Fruit fly (Drosophila melanogaster) whole organism, larva: ENCODE measurements around the gene CG8202.

Source experiments
- noc ChIP-seq: fragments of 200-800 bp; sonication (Bioruptor generic); optimal IDR thresholded peaks from 3 replicates; lab custom pipeline; 2019; ENCODE audit warnings: missing biosample characterization, mild to moderate bottlenecking, missing genetic modification characterization, moderate library complexity

CG8202 gene

DNA sequence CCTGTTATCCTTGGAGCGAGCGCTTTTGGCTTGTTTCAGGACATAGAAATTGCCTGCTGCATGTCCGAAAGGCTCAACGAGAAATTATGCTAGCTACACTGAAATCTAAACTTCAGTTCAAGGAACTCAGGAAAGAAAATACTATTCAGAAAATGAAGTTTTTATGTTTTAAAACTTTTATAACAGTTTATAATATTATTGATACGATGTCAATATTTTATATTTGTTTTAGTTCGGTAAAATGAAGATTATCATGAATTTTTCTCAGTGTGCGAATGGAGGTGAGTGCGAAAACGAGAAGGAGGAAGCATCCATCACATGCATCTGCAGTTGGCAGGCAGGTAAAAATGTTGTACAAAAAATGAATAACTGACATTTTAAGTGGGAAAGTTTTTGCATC, 14.5 kb downstream of the CG8202 start:
- TF ChIP-seq noc (tag; lab: Kevin White, UChicago), result no peak

DNA sequence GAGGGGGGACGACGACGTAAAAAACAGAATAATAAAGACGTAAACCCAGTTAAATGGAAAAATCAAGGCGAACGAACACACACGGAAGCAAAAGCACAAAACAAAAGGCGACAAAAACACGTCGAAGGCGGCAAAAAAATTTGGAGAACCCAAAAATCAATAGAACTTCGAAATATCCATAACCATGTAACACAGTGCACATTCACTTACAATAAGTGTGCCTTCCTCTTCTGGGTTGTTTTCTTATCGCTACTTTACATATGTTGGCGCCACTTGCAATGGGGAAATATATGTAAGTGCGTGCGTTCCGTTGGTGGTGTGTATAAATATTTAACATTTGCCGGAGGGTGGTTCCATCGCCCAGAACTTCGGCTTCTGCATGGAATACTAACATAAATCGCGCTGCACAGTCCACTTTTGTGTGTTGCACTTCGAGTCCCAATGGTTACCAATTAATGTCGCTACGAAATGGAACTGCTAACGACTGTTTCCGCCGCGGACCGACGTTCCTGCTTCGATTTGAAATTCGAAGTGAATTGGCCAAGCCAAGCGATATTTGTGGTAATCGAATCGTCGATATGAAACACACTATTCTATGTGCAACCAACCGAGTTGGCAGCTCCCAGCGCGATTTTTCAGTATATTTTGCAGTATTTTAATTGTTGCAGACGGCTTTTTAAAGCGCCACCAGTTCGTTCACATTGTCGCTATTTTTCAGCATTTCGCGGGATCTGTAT, 15.4 kb downstream of the CG8202 start, which contains the start of the genes CG9801 and Nasp:
Gene CG9801, minus strand, starts transcription at position 542 of the 737 bp plus-strand sequence.
Gene Nasp, plus strand, starts transcription at position 665 of the 737 bp plus-strand sequence.
- no peak for TF ChIP-seq noc (tag; lab: Kevin White, UChicago)

DNA sequence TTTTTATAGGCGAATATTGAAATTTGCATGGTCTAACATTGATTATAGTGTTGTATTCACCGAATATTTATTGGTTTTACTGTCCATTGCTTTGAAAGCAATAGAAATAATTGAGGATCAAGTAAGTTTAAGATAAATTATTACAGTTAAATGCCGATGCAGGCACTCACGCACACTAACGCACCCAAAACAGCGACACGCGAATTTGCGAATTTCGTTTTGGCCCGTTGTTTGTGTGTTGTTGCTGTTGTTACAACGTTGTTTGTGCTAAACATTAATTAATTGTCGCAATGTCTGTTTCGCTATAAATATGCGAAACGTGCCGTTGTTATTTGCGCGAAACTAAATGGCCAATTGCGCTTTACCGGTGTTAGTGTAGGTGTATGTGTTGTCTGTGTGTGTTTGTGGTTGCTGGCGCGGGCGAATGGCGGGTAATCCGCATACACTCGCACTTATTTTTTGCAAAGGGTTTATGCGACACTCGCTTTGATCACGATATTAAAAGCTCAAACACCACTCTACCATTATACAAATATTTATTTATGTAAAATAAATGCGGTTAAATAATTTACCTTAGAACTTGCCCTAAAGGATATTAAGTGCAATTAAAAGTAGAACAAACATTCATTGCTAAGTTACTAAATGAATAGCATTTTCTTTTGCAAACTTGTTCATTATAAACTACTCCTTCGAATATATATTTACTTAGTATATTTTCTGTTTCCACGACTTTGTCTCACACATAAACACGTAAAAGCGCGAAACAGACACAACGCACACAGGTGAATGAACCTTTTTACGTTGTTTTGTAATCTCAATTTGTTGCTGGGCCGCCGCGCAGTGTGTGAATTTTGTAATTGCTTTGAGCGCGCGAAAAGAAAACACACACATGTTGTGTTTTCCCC, 16.2 kb downstream of the CG8202 start:
- TF ChIP-seq noc (tag; lab: Kevin White, UChicago), result peak; percentile 83

DNA sequence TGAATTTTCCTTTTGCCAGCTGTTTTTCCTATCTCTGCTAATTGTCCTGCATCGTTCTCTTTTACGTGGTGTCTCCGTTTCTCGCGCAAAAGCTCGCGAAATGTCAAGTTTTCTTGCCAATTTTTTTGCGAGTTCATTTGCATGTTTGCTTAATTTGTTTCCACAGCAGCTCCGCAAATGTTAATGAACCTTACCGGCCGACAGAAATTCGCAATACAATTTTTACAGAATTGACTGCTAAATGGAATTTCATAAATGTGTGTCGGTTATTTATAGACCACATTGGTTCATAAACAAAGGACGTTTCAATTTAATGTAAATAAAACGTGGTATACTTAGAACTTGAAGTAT, 16.9 kb downstream of the CG8202 start:
- TF ChIP-seq noc (tag; lab: Kevin White, UChicago), result no peak

DNA sequence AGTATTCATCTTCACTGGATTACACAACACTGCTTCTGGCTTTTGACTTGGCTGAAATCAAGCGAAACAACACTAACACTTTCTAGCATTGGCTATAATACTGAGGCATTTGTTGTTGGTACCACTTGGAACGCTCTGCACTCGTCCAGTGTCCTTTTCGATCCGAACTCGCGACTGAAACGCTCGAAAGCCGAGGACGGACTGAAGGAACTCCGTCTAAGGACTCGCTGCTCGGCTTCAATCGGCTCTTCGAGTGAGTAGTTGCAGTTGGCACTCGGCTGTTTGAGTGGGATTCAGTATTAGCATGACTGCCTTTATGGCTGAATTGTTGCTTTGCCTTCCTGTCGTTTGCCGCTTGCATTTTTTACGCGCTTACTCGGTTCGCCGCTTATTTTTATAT, 36.1 kb downstream of the CG8202 start, which contains the start of the genes CG34135 and CG11768:
Gene CG34135, minus strand, starts transcription at position 194 of the 400 bp plus-strand sequence.
Gene CG11768, minus strand, starts transcription at position 203 of the 400 bp plus-strand sequence.
- TF ChIP-seq noc (tag; lab: Kevin White, UChicago), result no peak

DNA sequence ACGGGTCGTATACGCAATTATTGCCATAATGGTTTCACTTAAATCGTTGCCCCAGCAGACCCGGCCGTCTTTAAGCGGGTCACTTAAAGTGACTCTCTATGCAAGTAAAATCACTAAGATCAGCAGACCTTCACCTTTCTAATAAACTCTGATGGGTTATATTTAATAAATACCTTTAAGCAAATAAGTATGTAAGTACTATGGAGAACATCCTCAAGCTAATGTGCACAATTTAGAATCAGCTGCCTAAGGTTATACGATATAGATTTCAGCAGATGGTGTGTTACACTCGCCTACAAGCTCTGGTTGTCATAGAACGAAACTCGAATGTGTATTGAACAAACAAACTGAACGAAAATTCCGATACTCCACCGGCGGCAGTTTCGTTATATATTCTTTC, 37.2 kb downstream of the CG8202 start, which contains the start of gene CG8236:
Gene CG8236, plus strand, starts transcription at position 301 of the 400 bp plus-strand sequence.
- TF ChIP-seq noc (tag; lab: Kevin White, UChicago), result no peak

DNA sequence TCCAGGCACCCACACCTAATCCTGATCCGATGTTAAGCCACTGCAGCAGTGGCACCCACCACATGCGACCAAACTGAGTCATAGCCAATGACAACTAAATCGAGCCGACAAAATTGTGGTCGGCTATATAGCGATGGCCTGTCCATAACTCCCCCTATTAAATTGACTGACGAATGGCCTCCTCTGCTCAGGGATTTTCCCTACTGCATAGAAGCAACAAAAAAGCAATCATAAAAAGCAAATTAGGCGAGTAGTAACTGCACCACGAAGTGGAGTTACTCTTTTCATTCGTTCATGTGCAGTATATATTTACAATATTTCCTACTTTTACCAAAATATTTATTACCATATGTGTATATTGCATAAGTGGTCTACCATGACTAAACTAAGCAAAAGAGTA, 40.7 kb downstream of the CG8202 start, which contains the start of gene CG13318:
Gene CG13318, minus strand, starts transcription at position 101 of the 400 bp plus-strand sequence.
- TF ChIP-seq noc (tag; lab: Kevin White, UChicago), result no peak

DNA sequence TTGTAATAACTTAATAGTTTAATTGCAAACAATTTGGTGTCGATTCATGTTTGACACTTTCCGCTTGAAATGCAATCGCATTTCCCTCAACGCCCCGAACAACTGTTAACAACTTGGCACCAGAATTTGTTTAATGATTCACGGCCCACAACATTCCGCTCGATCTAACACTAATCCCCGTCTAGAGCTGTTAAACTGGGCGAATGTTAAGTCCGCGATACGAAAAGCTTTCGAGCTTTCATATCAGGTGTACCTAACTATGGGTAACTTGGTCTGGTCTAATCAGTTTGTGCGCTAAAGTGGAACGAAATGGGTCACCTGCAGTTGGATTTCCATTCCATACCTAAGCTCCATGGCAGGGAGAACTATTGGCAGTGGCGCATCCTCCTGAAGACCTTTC, 41.2 kb downstream of the CG8202 start, which contains the start of gene CG34301:
Gene CG34301, plus strand, starts transcription at position 301 of the 400 bp plus-strand sequence.
- TF ChIP-seq noc (tag; lab: Kevin White, UChicago), result no peak

DNA sequence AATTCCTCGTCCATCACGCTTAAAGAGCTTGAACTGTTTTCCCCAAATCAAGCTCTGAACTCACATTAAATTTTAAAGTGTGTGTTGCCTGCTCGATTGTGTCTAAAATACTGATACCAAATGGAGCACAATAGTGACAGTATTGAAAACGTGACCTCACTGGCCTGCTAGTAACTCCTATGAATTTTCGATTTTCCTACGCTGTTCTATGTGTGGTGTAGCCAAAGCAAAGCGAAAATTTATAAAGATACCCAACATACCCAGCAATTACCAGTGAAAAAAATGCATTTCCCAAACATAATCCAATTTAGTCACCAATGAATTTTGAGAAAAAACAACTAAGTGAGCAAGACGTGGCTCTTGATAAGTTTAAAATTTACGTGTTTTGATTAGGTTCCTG, 47.9 kb downstream of the CG8202 start, which contains the start of gene CG33191:
Gene CG33191, minus strand, starts transcription at position 101 of the 400 bp plus-strand sequence.
- TF ChIP-seq noc (tag; lab: Kevin White, UChicago), result no peak

DNA sequence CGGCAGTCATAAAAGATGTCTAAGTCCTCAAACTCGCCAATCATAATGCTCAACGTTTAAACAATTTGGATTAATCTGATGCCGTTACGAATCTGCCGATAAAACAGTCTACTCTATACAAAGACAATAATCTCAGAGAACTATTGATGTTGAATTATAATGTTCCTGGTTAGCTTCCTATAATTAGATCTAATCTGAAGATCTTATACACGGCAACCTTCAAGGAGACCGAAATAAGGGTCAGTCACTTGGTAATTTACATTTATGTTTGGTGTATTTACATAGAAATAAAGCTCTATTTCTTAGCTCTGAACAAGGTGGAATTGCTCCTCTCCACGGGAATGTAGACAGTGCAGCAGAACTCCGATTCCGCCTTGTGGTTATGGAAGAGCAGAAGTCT, 48.8 kb downstream of the CG8202 start, which contains the start of gene CG33189:
Gene CG33189, minus strand, starts transcription at position 101 of the 400 bp plus-strand sequence.
- TF ChIP-seq noc (tag; lab: Kevin White, UChicago), result no peak

DNA sequence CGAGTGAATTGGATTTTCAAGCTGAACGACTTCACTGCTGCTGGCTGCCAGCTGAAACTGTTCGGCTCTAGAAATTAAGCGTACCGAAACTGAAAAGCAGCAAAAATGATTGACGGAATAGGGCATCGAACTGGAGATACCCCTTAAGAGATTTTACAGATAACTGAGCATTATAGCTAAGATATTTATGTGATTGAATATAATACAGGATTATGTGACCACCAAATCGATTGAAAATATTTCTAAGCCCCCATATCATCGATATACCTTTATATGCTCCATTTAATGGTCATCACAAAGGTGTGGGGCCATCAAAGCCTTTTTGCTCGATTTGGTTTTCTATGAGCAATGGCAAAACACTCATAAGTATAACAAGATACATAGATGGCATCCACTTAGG, 52.9 kb downstream of the CG8202 start:
- TF ChIP-seq noc (tag; lab: Kevin White, UChicago), result no peak
